Worm (Caenorhabditis elegans): ENCODE measurements around the gene ZC395.4.

ce11 chrIII:5310940-5311339, 41.0 kb downstream of the ZC395.4 start, which contains the start of gene pqe-1:
- TF ChIP-seq ama-1 (optimal IDR thresholded peaks at IDR 0.05) (no peak), nhr-76 (tag; optimal IDR thresholded peaks at IDR 0.05) (no peak), zag-1 (tag; optimal IDR thresholded peaks at IDR 0.05) (no peak), pqm-1 (tag; optimal IDR thresholded peaks at IDR 0.05) (no peak), ceh-82 (tag; optimal IDR thresholded peaks at IDR 0.05) (no peak), sox-4 (tag; optimal IDR thresholded peaks at IDR 0.05) (no peak), hlh-17 (GFP tag; optimal IDR thresholded peaks at IDR 0.05; ENCODE audit: borderline replicate concordance) (no peak), snpc-4 (tag; optimal IDR thresholded peaks at IDR 0.05) (no peak), nhr-237 (tag; optimal IDR thresholded peaks at IDR 0.05) (no peak)
